Fruit fly (Drosophila melanogaster) whole organism, embryonic: ENCODE measurements around the gene morgue.

Source experiments
- Aef1 ChIP-seq: fragments of 200-800 bp; sonication (Bioruptor generic); IDR thresholded peaks from 3 replicates; pipeline ENCODE4 v1.3.6; 2022; ENCODE audit warnings: missing biosample characterization, missing genetic modification characterization
- B-H2 ChIP-seq: fragments of 200-800 bp; sonication (Bioruptor generic); optimal IDR thresholded peaks from 2 replicates; lab custom pipeline; 2018; ENCODE audit warnings: missing biosample characterization, mild to moderate bottlenecking, missing genetic modification characterization
- Bteb2 ChIP-seq: fragments of 200-800 bp; sonication (Bioruptor generic); optimal IDR thresholded peaks from 2 replicates; lab custom pipeline; 2016; ENCODE audit warnings: missing biosample characterization, missing genetic modification characterization
- CG10959 ChIP-seq: fragments of 200-800 bp; sonication (Bioruptor generic); IDR thresholded peaks from 2 replicates; pipeline ENCODE4 v1.3.6; 2022; ENCODE audit warnings: missing biosample characterization, missing genetic modification characterization
- CG11093 ChIP-seq: fragments of 200-800 bp; sonication (Bioruptor generic); IDR thresholded peaks from 3 replicates; pipeline ENCODE4 v1.3.6; 2022; ENCODE audit warnings: missing biosample characterization, missing genetic modification characterization
- CG12071 ChIP-seq: fragments of 200-800 bp; sonication (Bioruptor generic); optimal IDR thresholded peaks from 3 replicates; lab custom pipeline; 2018; ENCODE audit warnings: missing biosample characterization, mild to moderate bottlenecking, missing genetic modification characterization
- CG13296 ChIP-seq: fragments of 200-800 bp; sonication (Bioruptor generic); optimal IDR thresholded peaks from 3 replicates; lab custom pipeline; 2018; ENCODE audit warnings: missing biosample characterization, mild to moderate bottlenecking, missing genetic modification characterization
- CG13894 ChIP-seq: fragments of 200-800 bp; sonication (Bioruptor generic); optimal IDR thresholded peaks from 3 replicates; lab custom pipeline; 2018; ENCODE audit warnings: missing biosample characterization, mild to moderate bottlenecking, missing genetic modification characterization, moderate library complexity
- CG15479 ChIP-seq: fragments of 200-800 bp; sonication (Bioruptor generic); optimal IDR thresholded peaks from 3 replicates; lab custom pipeline; 2019; ENCODE audit warnings: missing biosample characterization, mild to moderate bottlenecking, missing genetic modification characterization, moderate library complexity
- CG17568 ChIP-seq: fragments of 200-800 bp; sonication (Bioruptor generic); optimal IDR thresholded peaks from 2 replicates; lab custom pipeline; 2018; ENCODE audit warnings: missing biosample characterization, mild to moderate bottlenecking, missing genetic modification characterization, moderate library complexity
- CG4404 ChIP-seq: fragments of 200-800 bp; sonication (Bioruptor generic); IDR thresholded peaks from 2 replicates; pipeline ENCODE4 v1.3.6; 2022; ENCODE audit warnings: missing biosample characterization, missing genetic modification characterization
- CG4707 ChIP-seq: fragments of 200-800 bp; sonication (Bioruptor generic); optimal IDR thresholded peaks from 2 replicates; lab custom pipeline; 2018; ENCODE audit warnings: missing biosample characterization, mild to moderate bottlenecking, missing genetic modification characterization, moderate library complexity
- CG6175 ChIP-seq: fragments of 200-800 bp; sonication (Bioruptor generic); IDR thresholded peaks from 3 replicates; pipeline ENCODE4 v1.3.6; 2022; ENCODE audit warnings: missing biosample characterization, missing genetic modification characterization
- CG7357 ChIP-seq: fragments of 200-800 bp; sonication (Bioruptor generic); IDR thresholded peaks from 3 replicates; pipeline ENCODE4 v1.3.6; 2022; ENCODE audit warnings: missing biosample characterization, missing genetic modification characterization
- CG7745 ChIP-seq: fragments of 200-800 bp; sonication (Bioruptor generic); optimal IDR thresholded peaks from 2 replicates; lab custom pipeline; 2018; ENCODE audit warnings: missing biosample characterization, mild to moderate bottlenecking, missing genetic modification characterization, moderate library complexity
- CG8089 ChIP-seq: fragments of 200-800 bp; sonication (Bioruptor generic); optimal IDR thresholded peaks from 3 replicates; lab custom pipeline; 2016; ENCODE audit warnings: missing biosample characterization, missing genetic modification characterization
- CG8281 ChIP-seq: fragments of 200-800 bp; sonication (Bioruptor generic); optimal IDR thresholded peaks from 2 replicates; lab custom pipeline; 2018; ENCODE audit warnings: missing biosample characterization, mild to moderate bottlenecking, missing genetic modification characterization, moderate library complexity
- CG8924 ChIP-seq: fragments of 200-800 bp; optimal IDR thresholded peaks from 3 replicates; lab custom pipeline; 2019; ENCODE audit warnings: missing biosample characterization, mild to moderate bottlenecking, missing genetic modification characterization, moderate library complexity
- D19A ChIP-seq: fragments of 200-800 bp; optimal IDR thresholded peaks from 3 replicates; lab custom pipeline; 2019; ENCODE audit warnings: missing biosample characterization, mild to moderate bottlenecking, missing genetic modification characterization, moderate library complexity
- Dbx ChIP-seq: fragments of 200-800 bp; sonication (Bioruptor generic); IDR thresholded peaks from 3 replicates; pipeline ENCODE4 v1.3.6; 2022; ENCODE audit warnings: missing biosample characterization, missing genetic modification characterization
- Deaf1 ChIP-seq: fragments of 200-800 bp; optimal IDR thresholded peaks from 3 replicates; lab custom pipeline; 2019; ENCODE audit warnings: missing biosample characterization, mild to moderate bottlenecking, missing genetic modification characterization, moderate library complexity
- Dip2 ChIP-seq: fragments of 200-800 bp; sonication (Bioruptor generic); IDR thresholded peaks from 2 replicates; pipeline ENCODE4 v1.3.6; 2022; ENCODE audit warnings: missing biosample characterization, missing genetic modification characterization
- ERR ChIP-seq: fragments of 200-800 bp; sonication (Bioruptor generic); optimal IDR thresholded peaks from 2 replicates; lab custom pipeline; 2016; ENCODE audit warnings: missing biosample characterization, missing genetic modification characterization
- Elba2 ChIP-seq: fragments of 200-800 bp; sonication (Bioruptor generic); optimal IDR thresholded peaks from 3 replicates; lab custom pipeline; 2016; ENCODE audit warnings: missing biosample characterization, missing genetic modification characterization
- Gsc ChIP-seq: fragments of 200-800 bp; sonication (Bioruptor generic); IDR thresholded peaks from 2 replicates; pipeline ENCODE4 v1.3.6; 2022; ENCODE audit warnings: missing biosample characterization, missing genetic modification characterization
- HLH54F ChIP-seq: fragments of 200-800 bp; sonication (Bioruptor generic); optimal IDR thresholded peaks from 3 replicates; lab custom pipeline; 2016; ENCODE audit warnings: missing biosample characterization, missing genetic modification characterization
- Hmx ChIP-seq: fragments of 200-800 bp; sonication (Bioruptor generic); optimal IDR thresholded peaks from 2 replicates; lab custom pipeline; 2016; ENCODE audit warnings: missing biosample characterization, missing genetic modification characterization
- NFAT ChIP-seq: fragments of 200-800 bp; sonication (Bioruptor generic); IDR thresholded peaks from 2 replicates; pipeline ENCODE4 v1.3.6; 2022; ENCODE audit warnings: missing biosample characterization, missing genetic modification characterization
- Vsx1 ChIP-seq: fragments of 200-800 bp; sonication (Bioruptor generic); optimal IDR thresholded peaks from 2 replicates; lab custom pipeline; 2017; ENCODE audit warnings: missing biosample characterization, mild to moderate bottlenecking, missing genetic modification characterization, missing genetic modification reagents
- ase ChIP-seq: fragments of 200-800 bp; sonication (Bioruptor generic); IDR thresholded peaks from 3 replicates; pipeline ENCODE4 v1.3.6; 2022; ENCODE audit warnings: missing biosample characterization, missing genetic modification characterization
- ash1 ChIP-seq: fragments of 200-800 bp; sonication (Bioruptor generic); optimal IDR thresholded peaks from 2 replicates; lab custom pipeline; 2018; ENCODE audit warnings: missing biosample characterization, mild to moderate bottlenecking, missing genetic modification characterization
- cas ChIP-seq: fragments of 200-800 bp; sonication (Bioruptor generic); IDR thresholded peaks from 2 replicates; pipeline ENCODE4 v1.3.6; 2022; ENCODE audit warnings: missing biosample characterization, missing genetic modification characterization
- corto ChIP-seq: fragments of 200-800 bp; sonication (Bioruptor generic); optimal IDR thresholded peaks from 2 replicates; lab custom pipeline; 2016; ENCODE audit warnings: missing biosample characterization, mild to moderate bottlenecking, missing genetic modification characterization, moderate library complexity
- da ChIP-seq: fragments of 200-800 bp; sonication (Bioruptor generic); optimal IDR thresholded peaks from 2 replicates; lab custom pipeline; 2016; ENCODE audit warnings: missing biosample characterization, missing genetic modification characterization
- dmrt11E ChIP-seq: fragments of 200-800 bp; sonication (Bioruptor generic); optimal IDR thresholded peaks from 3 replicates; lab custom pipeline; 2018; ENCODE audit warnings: missing biosample characterization, mild to moderate bottlenecking, missing genetic modification characterization, moderate library complexity
- eyg ChIP-seq: fragments of 200-800 bp; sonication (Bioruptor generic); optimal IDR thresholded peaks from 3 replicates; lab custom pipeline; 2016; ENCODE audit warnings: missing biosample characterization, missing genetic modification characterization
- gro ChIP-seq: fragments of 200-800 bp; sonication (Bioruptor generic); optimal IDR thresholded peaks from 2 replicates; lab custom pipeline; 2016; ENCODE audit warnings: missing biosample characterization, missing genetic modification characterization
- h ChIP-seq: fragments of >200 bp; optimal IDR thresholded peaks from 2 replicates; lab custom pipeline; 2017
- ham ChIP-seq: fragments of 200-800 bp; sonication (Bioruptor generic); IDR thresholded peaks from 2 replicates; pipeline ENCODE4 v1.3.6; 2022; ENCODE audit warnings: missing biosample characterization, missing genetic modification characterization
- insv ChIP-seq, 2 experiments: fragments of 200-800 bp; sonication (Bioruptor generic); optimal IDR thresholded peaks; 3 replicates each; lab custom pipeline; 2016 to 2018; ENCODE audit warnings: missing biosample characterization in 2 of 2, missing genetic modification characterization in 2 of 2
- maf-S ChIP-seq: fragments of 200-800 bp; sonication (Bioruptor generic); optimal IDR thresholded peaks from 2 replicates; lab custom pipeline; 2016; ENCODE audit warnings: missing biosample characterization, missing genetic modification characterization
- mam ChIP-seq: fragments of 200-800 bp; sonication (Bioruptor generic); optimal IDR thresholded peaks from 3 replicates; lab custom pipeline; 2016; ENCODE audit warnings: missing biosample characterization, missing genetic modification characterization
- nmo ChIP-seq: fragments of 200-800 bp; sonication (Bioruptor generic); optimal IDR thresholded peaks from 2 replicates; lab custom pipeline; 2018; ENCODE audit warnings: missing biosample characterization, mild to moderate bottlenecking, missing genetic modification characterization, moderate library complexity
- pan ChIP-seq, 4 experiments: fragments of >200 bp in 3 of 4; fragments of 200-800 bp in 1 of 4; sonication (Bioruptor generic) in 1 of 4; optimal IDR thresholded peaks in 3 of 4; IDR thresholded peaks in 1 of 4; 2 replicates each; pipeline versions ENCODE4 v1.3.6 to Lab custom; 2017 to 2022; ENCODE audit warnings: missing biosample characterization in 2 of 4, missing genetic modification characterization in 2 of 4, mixed read lengths in 1 of 4
- pros ChIP-seq: fragments of 200-800 bp; sonication (Bioruptor generic); optimal IDR thresholded peaks from 3 replicates; lab custom pipeline; 2019; ENCODE audit warnings: missing biosample characterization, mild to moderate bottlenecking, missing genetic modification characterization, moderate library complexity
- row ChIP-seq: fragments of 200-800 bp; sonication (Bioruptor generic); IDR thresholded peaks from 3 replicates; pipeline ENCODE4 v1.3.6; 2022; ENCODE audit warnings: missing biosample characterization, missing genetic modification characterization
- tin ChIP-seq: fragments of 200-800 bp; sonication (Bioruptor generic); optimal IDR thresholded peaks from 3 replicates; lab custom pipeline; 2016; ENCODE audit warnings: missing biosample characterization, missing genetic modification characterization
- twi ChIP-seq: fragments of 200-800 bp; optimal IDR thresholded peaks from 2 replicates; lab custom pipeline; 2019; ENCODE audit warnings: missing biosample characterization, mild to moderate bottlenecking, missing genetic modification characterization, moderate library complexity
- tx ChIP-seq: fragments of 200-800 bp; sonication (Bioruptor generic); optimal IDR thresholded peaks from 2 replicates; lab custom pipeline; 2016; ENCODE audit warnings: missing biosample characterization, missing genetic modification characterization

The morgue gene

dm6 chr2L:4458119-4459056, 13.9 kb upstream of the morgue start, which contains the start of gene RpL27A (continued):
- TF ChIP-seq D19A (peak; percentile 65), CG8281 (tag; lab: Kevin White, UChicago) (peak; percentile 11), mam (GFP tag; lab: Kevin White, UChicago) (peak; percentile 19), CG10959 (GFP tag; lab: Robert Waterston, UW) (peak; percentile 52), CG4404 (GFP tag; lab: Robert Waterston, UW) (peak; percentile 13; the same call in 1 of the 2 replicates), CG4707 (GFP tag; lab: Kevin White, UChicago) (peak; percentile 90), cas (GFP tag; lab: Robert Waterston, UW) (peak; percentile 66), CG8089 (GFP tag; lab: Kevin White, UChicago) (peak; percentile 72), eyg (peak; percentile 55), HLH54F (GFP tag; lab: Kevin White, UChicago) (peak; percentile 30), ash1 (GFP tag; lab: Kevin White, UChicago) (peak; percentile 91), row (GFP tag; lab: Robert Waterston, UW) (peak; percentile 70), CG11093 (GFP tag; lab: Robert Waterston, UW) (no peak), CG12071 (GFP tag; lab: Kevin White, UChicago) (peak; percentile 91), Vsx1 (GFP tag; lab: Kevin White, UChicago) (peak; percentile 74), insv (GFP tag; optimal IDR thresholded peaks at IDR 0.05; lab: Kevin White, UChicago) (peak in 1 of 2 experiments; percentile 54), tin (GFP tag; lab: Kevin White, UChicago) (peak; percentile 59), Elba2 (GFP tag; lab: Kevin White, UChicago) (no peak), CG17568 (GFP tag; lab: Kevin White, UChicago) (no peak), ase (GFP tag; lab: Robert Waterston, UW) (peak; percentile 37; the same call in 1 of the 3 replicates), Hmx (GFP tag; lab: Kevin White, UChicago) (peak; percentile 40), CG6175 (peak; percentile 67), NFAT (GFP tag; lab: Robert Waterston, UW) (peak; percentile 92), Dip2 (GFP tag; lab: Robert Waterston, UW) (no peak), CG15479 (GFP tag; lab: Kevin White, UChicago) (no peak), dmrt11E (tag; lab: Kevin White, UChicago) (peak; percentile 58), Deaf1 (peak; percentile 48), da (GFP tag; lab: Kevin White, UChicago) (peak; percentile 12), CG8924 (tag; lab: Kevin White, UChicago) (peak; percentile 78), CG7745 (tag; lab: Kevin White, UChicago) (peak; percentile 39), CG13894 (peak; percentile 72), pan (optimal IDR thresholded peaks at IDR 0.05; lab: Kevin White, UChicago) (no peak), pan (GFP tag; optimal IDR thresholded peaks at IDR 0.05 in 1 of 2, IDR thresholded peaks at IDR 0.05 in 1 of 2) (peak in 1 of 2 experiments; percentile 78), gro (GFP tag; lab: Kevin White, UChicago) (peak; percentile 23), corto (GFP tag; lab: Kevin White, UChicago) (no peak), Aef1 (GFP tag; lab: Robert Waterston, UW) (peak; percentile 63; the same call in 2 of the 3 replicates), Bteb2 (peak; percentile 63), ham (GFP tag; lab: Robert Waterston, UW) (peak; percentile 9; the same call in 1 of the 2 replicates), pros (GFP tag; lab: Kevin White, UChicago) (peak; percentile 16), Dbx (GFP tag; lab: Robert Waterston, UW) (peak; percentile 89), ERR (peak; percentile 57), tx (GFP tag; lab: Kevin White, UChicago) (no peak), Gsc (GFP tag; lab: Robert Waterston, UW) (no peak), CG7357 (GFP tag; lab: Robert Waterston, UW) (peak; percentile 94), nmo (GFP tag; lab: Kevin White, UChicago) (peak; percentile 79), twi (peak; percentile 55), maf-S (GFP tag; lab: Kevin White, UChicago) (peak; percentile 53), h (lab: Kevin White, UChicago) (no peak), CG13296 (GFP tag; lab: Kevin White, UChicago) (peak; percentile 86), B-H2 (GFP tag; lab: Kevin White, UChicago) (peak; percentile 90)
